Fruit fly (Drosophila melanogaster) Kc167 (cell line): ENCODE data around the gene CG31358.

Experiments used
- Myc ChIP-seq: fragments of >200 bp; optimal IDR thresholded peaks from 2 replicates; lab custom pipeline; 2017; ENCODE audit warnings: missing external identifiers
- Sin3A ChIP-seq: fragments of >200 bp; optimal IDR thresholded peaks from 2 replicates; lab custom pipeline; 2018; ENCODE audit warnings: missing external identifiers
- h ChIP-seq: fragments of >200 bp; optimal IDR thresholded peaks from 3 replicates; lab custom pipeline; 2018; ENCODE audit warnings: missing external identifiers
- insv ChIP-seq: fragments of >200 bp; optimal IDR thresholded peaks from 3 replicates; lab custom pipeline; 2018; ENCODE audit warnings: missing external identifiers
- psq ChIP-seq: fragments of >200 bp; optimal IDR thresholded peaks from 2 replicates; lab custom pipeline; 2017; ENCODE audit warnings: missing external identifiers
- ttk ChIP-seq: sonication (Bioruptor generic); optimal IDR thresholded peaks from 2 replicates; lab custom pipeline; 2017; ENCODE audit warnings: missing external identifiers

Gene CG31358

DNA sequence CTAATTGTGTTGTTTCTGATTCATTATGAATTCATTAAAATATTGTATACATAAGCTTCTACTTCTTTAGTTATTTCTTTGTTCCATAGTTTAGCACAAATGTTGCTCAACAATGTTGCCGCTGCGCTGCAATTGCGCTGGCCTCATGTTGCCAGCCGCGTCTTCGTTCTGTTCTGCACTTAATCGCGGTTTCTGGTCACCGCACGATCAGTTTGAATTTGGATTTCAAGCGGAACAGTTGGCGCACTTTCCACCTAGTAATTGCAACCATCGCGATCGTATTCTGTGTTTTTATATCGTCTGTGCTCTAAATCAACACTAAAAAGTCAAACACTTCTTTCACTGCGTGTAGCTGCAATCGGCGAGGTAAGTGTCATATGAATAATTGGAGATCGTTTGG lies 32.5 kb downstream of the CG31358 start, which contains the start of gene Ect3:
Gene Ect3, plus strand, starts transcription at position 205 of the 400 bp plus-strand sequence.
- no peak for TF ChIP-seq psq (lab: Kevin White, UChicago)

- TF ChIP-seq ttk (lab: Kevin White, UChicago), result no peak
These were observed 33.4 kb downstream of the CG31358 start for dm6 chr3R:11998130-11998529.

DNA sequence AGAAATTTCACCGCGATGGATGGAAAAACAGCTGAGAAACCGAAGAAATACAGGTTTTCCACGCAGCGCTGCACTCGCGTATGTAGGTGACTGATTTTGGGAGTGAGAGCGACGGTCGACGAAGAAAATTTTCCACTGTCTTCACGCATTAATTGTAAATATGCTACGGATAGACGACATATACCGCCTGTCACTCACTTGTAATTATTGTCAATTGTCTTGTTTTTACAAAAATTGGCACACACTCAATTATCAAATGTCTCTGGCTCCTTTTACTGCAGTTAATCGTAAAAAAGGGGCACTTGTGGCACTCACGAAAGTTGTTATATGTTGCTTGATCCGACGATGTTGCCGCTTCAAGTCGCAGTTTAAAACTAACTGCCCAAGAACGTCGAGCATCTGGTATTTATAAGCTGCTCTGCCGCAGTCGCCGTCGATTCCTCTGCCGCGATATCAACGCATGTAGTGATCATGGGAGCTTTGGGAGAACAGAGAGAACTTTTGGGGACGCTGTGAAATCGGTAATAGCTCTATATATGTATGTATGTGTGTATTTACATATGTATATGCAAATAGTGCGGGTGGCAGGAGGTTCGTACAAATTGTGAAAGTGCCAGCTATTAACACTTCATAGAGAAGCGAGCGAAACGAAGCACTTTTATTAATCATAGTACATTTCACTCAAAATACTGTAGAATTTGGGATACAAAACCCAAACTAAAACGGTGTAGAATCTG lies 38.5 kb downstream of the CG31358 start, which contains the start of gene mfas:
Gene mfas, minus strand, starts transcription at position 382 of the 737 bp plus-strand sequence.
- TF ChIP-seq insv (lab: Kevin White, UChicago) (no peak), Sin3A (lab: Kevin White, UChicago) (no peak), Myc (no peak), ttk (lab: Kevin White, UChicago) (no peak), h (lab: Kevin White, UChicago) (no peak), psq (lab: Kevin White, UChicago) (no peak)

- TF ChIP-seq Myc, result no peak
- TF ChIP-seq psq (lab: Kevin White, UChicago), result no peak
- no peak for TF ChIP-seq Sin3A (lab: Kevin White, UChicago)
- no peak for TF ChIP-seq insv (lab: Kevin White, UChicago)
- TF ChIP-seq h (lab: Kevin White, UChicago), result no peak
- TF ChIP-seq ttk (lab: Kevin White, UChicago), result no peak
These were observed 39.9 kb downstream of the CG31358 start for dm6 chr3R:11991538-11992164.

DNA sequence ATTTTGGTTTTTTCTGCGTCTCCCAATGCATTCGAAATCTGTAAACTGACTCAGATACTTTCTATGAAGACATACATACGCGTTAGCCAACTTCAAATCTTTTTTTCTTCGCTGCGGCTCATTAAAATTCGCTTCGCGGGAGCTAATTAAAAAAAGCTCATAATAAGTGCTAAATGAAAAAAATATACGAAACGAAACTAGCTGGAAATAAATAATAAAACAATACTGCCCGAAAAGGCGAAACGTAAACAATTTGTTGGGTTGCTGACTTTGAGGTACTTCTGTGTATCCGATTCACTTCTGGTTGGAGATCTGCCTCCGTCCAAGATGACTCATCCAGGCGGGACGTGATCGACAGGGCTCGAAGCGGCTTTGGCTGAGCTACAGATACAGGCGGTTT lies 41.6 kb downstream of the CG31358 start:
- TF ChIP-seq ttk (lab: Kevin White, UChicago), result no peak
- no peak for TF ChIP-seq Sin3A (lab: Kevin White, UChicago)
- TF ChIP-seq psq (lab: Kevin White, UChicago), result no peak
- TF ChIP-seq Myc, result no peak
- TF ChIP-seq insv (lab: Kevin White, UChicago), result no peak
- TF ChIP-seq h (lab: Kevin White, UChicago), result no peak

dm6 chr3R:11989206-11989605 lies 42.4 kb downstream of the CG31358 start:
- TF ChIP-seq psq (lab: Kevin White, UChicago) (no peak), insv (lab: Kevin White, UChicago) (no peak), ttk (lab: Kevin White, UChicago) (no peak), Myc (no peak), Sin3A (lab: Kevin White, UChicago) (no peak), h (lab: Kevin White, UChicago) (no peak)

- TF ChIP-seq Sin3A (lab: Kevin White, UChicago), result no peak
- TF ChIP-seq h (lab: Kevin White, UChicago), result no peak
- no peak for TF ChIP-seq insv (lab: Kevin White, UChicago)
- TF ChIP-seq ttk (lab: Kevin White, UChicago), result no peak
- TF ChIP-seq psq (lab: Kevin White, UChicago), result no peak
- no peak for TF ChIP-seq Myc
These were observed 46.7 kb downstream of the CG31358 start for dm6 chr3R:11984862-11985261.

- TF ChIP-seq psq (lab: Kevin White, UChicago) (no peak), insv (lab: Kevin White, UChicago) (no peak), Myc (no peak), Sin3A (lab: Kevin White, UChicago) (no peak), ttk (lab: Kevin White, UChicago) (no peak)
These were observed 47.1 kb downstream of the CG31358 start, which contains the start of gene CG3397 for dm6 chr3R:11984441-11984840. Gene CG3397 (minus strand): TSS chr3R:11984541.

DNA sequence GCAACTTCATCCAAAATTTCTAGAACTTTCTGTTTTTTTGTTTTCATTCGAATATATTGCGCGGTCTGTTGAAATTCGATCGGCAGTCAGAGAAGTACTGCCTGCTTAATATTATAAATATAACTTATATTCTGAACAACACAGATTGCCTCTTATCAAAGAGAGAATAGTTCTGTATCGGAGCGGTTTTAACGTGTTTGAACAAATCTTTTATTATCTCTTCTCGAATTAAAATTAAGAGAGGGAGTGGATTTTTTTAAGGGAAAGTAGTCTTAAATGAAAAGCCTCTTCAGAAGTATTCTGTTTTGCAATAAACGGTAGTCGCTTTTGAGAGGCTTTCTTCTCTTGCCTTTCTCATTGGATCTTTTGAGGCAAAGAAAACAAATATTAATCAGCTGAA lies 49.0 kb downstream of the CG31358 start:
- TF ChIP-seq insv (lab: Kevin White, UChicago) (no peak), Myc (no peak), h (lab: Kevin White, UChicago) (no peak), Sin3A (lab: Kevin White, UChicago) (no peak), ttk (lab: Kevin White, UChicago) (no peak), psq (lab: Kevin White, UChicago) (no peak)

DNA sequence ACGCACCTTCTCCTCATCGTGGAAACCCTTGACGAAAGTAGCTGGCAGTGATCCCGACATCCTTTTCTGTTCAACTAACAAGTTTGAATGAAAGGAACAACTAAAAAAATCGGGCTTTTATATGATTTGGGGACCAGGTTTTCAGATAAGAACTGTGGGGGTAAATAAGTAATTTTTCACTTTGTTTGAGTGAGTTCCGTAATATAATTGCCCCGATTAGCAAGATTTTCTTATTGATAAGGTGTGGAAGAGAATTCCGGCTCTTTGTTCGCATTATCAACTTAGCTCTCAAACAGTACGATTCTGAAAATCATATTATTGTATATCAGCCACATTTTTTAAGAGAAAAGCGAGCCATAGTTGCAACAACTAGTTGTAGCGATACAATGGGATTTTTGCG lies 49.6 kb downstream of the CG31358 start, which contains the start of gene CG12224:
Gene CG12224, minus strand, starts transcription at position 101 of the 400 bp plus-strand sequence.
- no peak for TF ChIP-seq insv (lab: Kevin White, UChicago)
- TF ChIP-seq h (lab: Kevin White, UChicago), result no peak
- no peak for TF ChIP-seq Sin3A (lab: Kevin White, UChicago)
- TF ChIP-seq ttk (lab: Kevin White, UChicago), result no peak
- no peak for TF ChIP-seq psq (lab: Kevin White, UChicago)
- TF ChIP-seq Myc, result no peak

DNA sequence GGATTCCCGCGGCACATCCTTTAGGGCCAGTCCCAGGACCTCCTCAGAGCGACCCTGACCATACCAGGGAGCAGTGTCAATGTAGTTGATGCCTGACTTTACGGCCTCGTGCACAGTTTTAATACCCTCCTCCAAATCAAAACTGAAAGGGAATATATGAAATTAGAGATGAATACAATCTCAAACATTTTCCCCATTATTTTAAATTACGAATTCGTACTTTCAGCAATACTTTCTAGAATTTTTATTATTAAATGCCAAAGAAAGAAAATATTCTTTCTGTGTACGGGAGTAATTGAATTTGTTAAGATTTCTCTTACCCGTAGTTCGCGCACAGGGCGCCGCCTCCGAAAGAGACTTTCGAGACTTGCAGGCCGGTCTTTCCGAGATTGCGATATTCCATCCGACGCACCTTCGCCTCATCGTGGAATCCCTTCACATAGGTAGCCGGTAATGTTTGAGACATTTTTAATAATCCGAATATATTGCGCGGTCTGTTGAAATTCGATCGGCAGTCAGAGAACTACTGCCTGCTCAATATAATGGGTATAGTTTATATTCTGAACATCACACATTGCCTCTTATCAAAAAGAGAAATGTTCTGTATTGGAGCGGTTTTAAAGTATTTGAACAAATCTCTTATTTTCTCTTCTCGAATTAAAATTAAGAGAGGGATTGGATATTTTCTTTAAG lies 51.5 kb downstream of the CG31358 start, which contains the start of gene CG18547:
Gene CG18547, minus strand, starts transcription at position 512 of the 693 bp plus-strand sequence.
- TF ChIP-seq h (lab: Kevin White, UChicago), result no peak
- no peak for TF ChIP-seq Sin3A (lab: Kevin White, UChicago)
- TF ChIP-seq Myc, result no peak
- TF ChIP-seq psq (lab: Kevin White, UChicago), result no peak
- TF ChIP-seq ttk (lab: Kevin White, UChicago), result no peak
- TF ChIP-seq insv (lab: Kevin White, UChicago), result no peak
